Worm (Caenorhabditis elegans) whole organism, L3 larva: Measurements from ENCODE around the gene abch-1.

ENCODE experiments used
- egl-27 ChIP-seq: sonication (generic microtip); optimal IDR thresholded peaks from 4 replicates; lab custom pipeline; 2017; ENCODE audit warnings: missing biosample characterization, missing genetic modification reagents, missing genetic modification characterization
- fkh-10 ChIP-seq: sonication (generic microtip); optimal IDR thresholded peaks from 2 replicates; lab custom pipeline; 2017; ENCODE audit warnings: missing biosample characterization, missing genetic modification reagents, missing genetic modification characterization
- fos-1 ChIP-seq: fragments of 150-350 bp; optimal IDR thresholded peaks from 2 replicates; lab custom pipeline; 2014; ENCODE audit warnings: missing biosample characterization, missing genetic modification characterization
- lin-15B ChIP-seq: fragments of 150-350 bp; optimal IDR thresholded peaks from 2 replicates; lab custom pipeline; 2014; ENCODE audit warnings: missing biosample characterization, missing genetic modification characterization
- lin-39 ChIP-seq: fragments of 150-350 bp; optimal IDR thresholded peaks from 2 replicates; lab custom pipeline; 2018; ENCODE audit warnings: missing biosample characterization, missing genetic modification reagents, missing genetic modification characterization
- nhr-25 ChIP-seq: sonication (generic microtip); optimal IDR thresholded peaks from 2 replicates; lab custom pipeline; 2017; ENCODE audit warnings: missing biosample characterization, missing genetic modification characterization
- nhr-28 ChIP-seq: fragments of 150-350 bp; optimal IDR thresholded peaks from 2 replicates; lab custom pipeline; 2014; ENCODE audit warnings: missing biosample characterization, missing genetic modification characterization
- nhr-67 ChIP-seq: fragments of 150-350 bp; optimal IDR thresholded peaks from 2 replicates; lab custom pipeline; 2014; ENCODE audit warnings: missing biosample characterization, missing genetic modification characterization
- pha-4 ChIP-seq: fragments of 150-350 bp; optimal IDR thresholded peaks from 2 replicates; lab custom pipeline; 2014; ENCODE audit warnings: missing biosample characterization, missing genetic modification reagents, missing genetic modification characterization
- snpc-4 ChIP-seq: fragments of 150-350 bp; optimal IDR thresholded peaks from 2 replicates; lab custom pipeline; 2014; ENCODE audit warnings: missing biosample characterization, missing genetic modification characterization
- unc-39 ChIP-seq: sonication (generic microtip); optimal IDR thresholded peaks from 4 replicates; lab custom pipeline; 2017; ENCODE audit warnings: missing biosample characterization, missing genetic modification characterization
- zag-1 ChIP-seq: fragments of 150-350 bp; optimal IDR thresholded peaks from 2 replicates; lab custom pipeline; 2014; ENCODE audit warnings: missing biosample characterization, missing genetic modification characterization
- ztf-11 ChIP-seq: fragments of 150-350 bp; optimal IDR thresholded peaks from 2 replicates; lab custom pipeline; 2014; ENCODE audit warnings: missing biosample characterization, missing genetic modification characterization

DNA sequence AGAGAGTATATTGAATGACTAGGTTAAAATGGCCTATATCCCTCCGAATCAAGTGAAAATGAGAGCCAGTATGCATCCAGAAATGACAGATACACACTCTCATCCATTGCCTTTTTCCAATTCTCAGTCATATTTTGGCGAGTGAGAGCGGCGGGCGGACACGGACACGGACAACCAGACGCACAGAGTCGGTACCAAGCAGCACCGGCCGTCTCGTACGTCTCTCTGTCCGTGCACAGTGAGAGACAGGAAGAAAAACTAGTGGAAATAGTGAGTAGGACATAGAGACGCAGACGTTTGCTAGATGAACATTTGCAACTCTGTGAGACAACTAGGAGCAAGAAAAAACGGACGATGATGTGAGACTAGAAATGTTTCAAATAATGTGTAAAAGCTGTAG lies 31.8 kb upstream of the abch-1 start:
- TF ChIP-seq nhr-28 (tag; lab: Kevin White, UChicago) (no peak), zag-1 (no peak), lin-15B (tag; lab: Kevin White, UChicago) (peak; percentile 16), unc-39 (tag; lab: Kevin White, UChicago) (no peak), egl-27 (tag; lab: Kevin White, UChicago) (no peak), lin-39 (tag; lab: Kevin White, UChicago) (peak; percentile 70), fkh-10 (GFP tag; lab: Kevin White, UChicago) (no peak), fos-1 (tag; lab: Kevin White, UChicago) (no peak), nhr-67 (tag; lab: Kevin White, UChicago) (no peak), nhr-25 (tag; lab: Kevin White, UChicago) (no peak), pha-4 (tag; lab: Kevin White, UChicago) (no peak), ztf-11 (no peak), snpc-4 (peak; percentile 67)
